Fruit fly (Drosophila melanogaster): ENCODE data around the gene shf.
A peak's percentile ranks its signal among the peaks of the same experiment; 100 is the strongest.

Gene shf

dm6 chrX:6747244-6747643 lies 32.2 kb downstream of the shf start, which contains the start of gene CG14439:
CG14439 (plus strand) TSS chrX:6747544.
- TF ChIP-seq cnc (optimal IDR thresholded peaks at IDR 0.05) (no peak), CG1620 (GFP tag; optimal IDR thresholded peaks at IDR 0.05) (no peak), CG14711 (tag; optimal IDR thresholded peaks at IDR 0.05) (no peak), CG12768 (GFP tag; optimal IDR thresholded peaks at IDR 0.05) (no peak), Clk (GFP tag; optimal IDR thresholded peaks at IDR 0.05) (no peak), pad (GFP tag; optimal IDR thresholded peaks at IDR 0.05) (no peak), CG5204 (GFP tag; optimal IDR thresholded peaks at IDR 0.05) (no peak), CG7045 (GFP tag; optimal IDR thresholded peaks at IDR 0.05) (no peak)

DNA sequence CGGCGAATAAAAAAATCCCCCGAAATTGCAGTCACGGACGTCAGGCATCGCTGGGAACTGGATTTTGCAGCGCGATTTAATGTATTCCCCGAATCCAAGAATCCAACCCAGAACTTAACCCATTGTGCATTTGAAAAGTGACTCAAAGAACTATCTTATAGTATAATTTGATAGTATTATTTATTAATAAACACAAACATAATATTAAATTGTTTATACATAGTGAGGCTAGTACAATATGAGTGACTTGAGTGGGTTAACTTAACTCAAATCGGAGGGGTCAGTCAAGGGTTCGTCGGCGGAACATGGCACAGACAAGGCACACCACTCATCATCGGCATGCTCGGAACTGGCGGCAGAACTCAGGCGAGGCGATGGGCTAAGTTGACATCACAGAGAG lies 33.2 kb downstream of the shf start:
- TF ChIP-seq CG7045 (GFP tag; optimal IDR thresholded peaks at IDR 0.05) (no peak), CG12768 (GFP tag; optimal IDR thresholded peaks at IDR 0.05) (no peak), bab1 (GFP tag; optimal IDR thresholded peaks at IDR 0.05) (no peak), kay (GFP tag; ENCODE audit: borderline replicate concordance) (no peak), CG5204 (GFP tag; optimal IDR thresholded peaks at IDR 0.05) (no peak), Crg-1 (GFP tag; optimal IDR thresholded peaks at IDR 0.05) (no peak), ovo (GFP tag; optimal IDR thresholded peaks at IDR 0.05) (no peak), CG33017 (tag; optimal IDR thresholded peaks at IDR 0.05) (no peak), CG7101 (tag; optimal IDR thresholded peaks at IDR 0.05) (no peak), Hr96 (GFP tag; optimal IDR thresholded peaks at IDR 0.05) (no peak), CG11617 (GFP tag; optimal IDR thresholded peaks at IDR 0.05) (no peak), Mnt (GFP tag; optimal IDR thresholded peaks at IDR 0.05) (no peak), CG14711 (tag; optimal IDR thresholded peaks at IDR 0.05) (no peak), cic (GFP tag; optimal IDR thresholded peaks at IDR 0.05) (no peak), CG1620 (GFP tag; optimal IDR thresholded peaks at IDR 0.05) (no peak), Clk (GFP tag; optimal IDR thresholded peaks at IDR 0.05) (no peak), cnc (optimal IDR thresholded peaks at IDR 0.05) (no peak), tj (GFP tag; optimal IDR thresholded peaks at IDR 0.05) (no peak)

DNA sequence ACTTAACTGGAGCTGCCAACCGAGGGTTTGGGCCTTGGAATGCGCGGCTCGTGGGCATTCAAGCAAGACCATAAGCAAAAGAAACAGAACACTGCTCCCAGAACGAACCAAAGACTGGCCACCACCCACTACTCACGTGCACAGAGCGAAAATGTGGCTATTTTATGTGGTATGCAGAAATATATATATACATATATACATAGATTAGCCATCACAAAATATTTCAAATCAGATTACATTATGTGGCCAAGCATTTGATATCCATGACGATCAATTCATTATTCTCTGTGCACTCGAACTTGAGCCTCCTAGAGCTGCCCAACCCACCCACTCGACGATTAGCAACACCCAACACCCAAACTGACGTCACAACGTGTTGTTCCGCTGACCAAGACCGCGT lies 33.9 kb downstream of the shf start:
- TF ChIP-seq CG1620 (GFP tag; optimal IDR thresholded peaks at IDR 0.05) (no peak), ovo (GFP tag; optimal IDR thresholded peaks at IDR 0.05) (no peak), CG33017 (tag; optimal IDR thresholded peaks at IDR 0.05) (no peak), CG7101 (tag; optimal IDR thresholded peaks at IDR 0.05) (no peak), cic (GFP tag; optimal IDR thresholded peaks at IDR 0.05) (no peak), pad (GFP tag; optimal IDR thresholded peaks at IDR 0.05) (no peak), cnc (optimal IDR thresholded peaks at IDR 0.05) (no peak), tj (GFP tag; optimal IDR thresholded peaks at IDR 0.05) (no peak), Crg-1 (GFP tag; optimal IDR thresholded peaks at IDR 0.05) (no peak), kay (GFP tag; ENCODE audit: borderline replicate concordance) (no peak), CG12768 (GFP tag; optimal IDR thresholded peaks at IDR 0.05) (no peak), Mnt (GFP tag; optimal IDR thresholded peaks at IDR 0.05) (no peak), bab1 (GFP tag; optimal IDR thresholded peaks at IDR 0.05) (no peak), CG5204 (GFP tag; optimal IDR thresholded peaks at IDR 0.05) (no peak), CG14711 (tag; optimal IDR thresholded peaks at IDR 0.05) (no peak), toe (GFP tag; optimal IDR thresholded peaks at IDR 0.05) (no peak), Hr96 (GFP tag; optimal IDR thresholded peaks at IDR 0.05) (no peak), CG7045 (GFP tag; optimal IDR thresholded peaks at IDR 0.05) (no peak)

DNA sequence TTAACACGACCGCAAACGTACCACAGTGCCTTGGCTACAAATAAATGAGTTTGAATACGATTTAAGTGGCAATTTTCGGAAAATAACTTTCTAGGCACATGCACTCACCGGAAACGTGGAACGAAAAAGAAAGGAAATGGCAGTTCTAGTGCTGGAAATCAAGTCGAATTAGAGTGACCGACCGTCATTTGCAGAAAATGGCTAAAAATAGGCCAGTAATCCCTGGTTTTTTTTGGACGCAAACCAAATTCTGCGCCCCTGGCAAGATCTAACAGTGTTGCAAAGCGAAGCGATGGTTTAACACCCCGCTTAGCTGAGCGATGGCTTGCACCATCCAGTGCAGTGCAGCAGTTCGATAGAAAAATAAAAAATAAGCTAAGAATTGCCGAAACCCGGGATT lies 35.4 kb downstream of the shf start, which contains the start of gene RpL17:
Gene RpL17, minus strand, starts transcription at position 151 of the 400 bp plus-strand sequence.
- TF ChIP-seq CG5204 (GFP tag; optimal IDR thresholded peaks at IDR 0.05) (peak; percentile 52), CG1620 (GFP tag; optimal IDR thresholded peaks at IDR 0.05) (peak; percentile 92), pad (GFP tag; optimal IDR thresholded peaks at IDR 0.05) (peak; percentile 78), CG33017 (tag; optimal IDR thresholded peaks at IDR 0.05) (peak; percentile 72), Clk (GFP tag; optimal IDR thresholded peaks at IDR 0.05) (peak; percentile 45), cic (GFP tag; optimal IDR thresholded peaks at IDR 0.05) (peak; percentile 59), toe (GFP tag; optimal IDR thresholded peaks at IDR 0.05) (peak; percentile 46), CG7045 (GFP tag; optimal IDR thresholded peaks at IDR 0.05) (peak; percentile 37), Hr96 (GFP tag; optimal IDR thresholded peaks at IDR 0.05) (peak; percentile 92), CG11617 (GFP tag; optimal IDR thresholded peaks at IDR 0.05) (peak; percentile 91), Crg-1 (GFP tag; optimal IDR thresholded peaks at IDR 0.05) (peak; percentile 97), kay (GFP tag; ENCODE audit: borderline replicate concordance) (no peak), bab1 (GFP tag; optimal IDR thresholded peaks at IDR 0.05) (peak; percentile 94), ovo (GFP tag; optimal IDR thresholded peaks at IDR 0.05) (peak; percentile 96), tj (GFP tag; optimal IDR thresholded peaks at IDR 0.05) (peak; percentile 78), CG7101 (tag; optimal IDR thresholded peaks at IDR 0.05) (peak; percentile 95), cnc (optimal IDR thresholded peaks at IDR 0.05) (no peak), Mnt (GFP tag; optimal IDR thresholded peaks at IDR 0.05) (peak; percentile 97), CG12768 (GFP tag; optimal IDR thresholded peaks at IDR 0.05) (peak; percentile 10), CG14711 (tag; optimal IDR thresholded peaks at IDR 0.05) (peak; percentile 73)

DNA sequence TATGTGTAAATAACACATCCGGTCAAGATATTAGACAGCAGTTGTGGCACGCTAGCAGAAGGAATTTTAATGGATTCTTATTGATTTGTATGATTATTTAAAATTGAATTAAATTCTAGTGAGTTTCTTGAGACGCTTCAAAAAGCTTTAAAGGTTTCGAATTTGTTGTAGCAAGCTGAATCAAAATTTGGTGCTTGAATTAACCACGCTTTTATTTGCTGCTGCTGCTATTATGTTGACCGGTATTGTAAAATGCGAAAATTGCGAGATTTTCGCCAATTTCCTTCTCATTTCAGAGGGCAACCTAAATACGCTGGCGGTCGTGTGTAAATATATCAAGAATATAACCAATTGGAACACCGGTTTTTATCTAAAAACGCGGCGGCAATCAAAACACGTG lies 36.3 kb downstream of the shf start:
- TF ChIP-seq Mnt (GFP tag; optimal IDR thresholded peaks at IDR 0.05) (peak; percentile 65), CG14711 (tag; optimal IDR thresholded peaks at IDR 0.05) (no peak)

DNA sequence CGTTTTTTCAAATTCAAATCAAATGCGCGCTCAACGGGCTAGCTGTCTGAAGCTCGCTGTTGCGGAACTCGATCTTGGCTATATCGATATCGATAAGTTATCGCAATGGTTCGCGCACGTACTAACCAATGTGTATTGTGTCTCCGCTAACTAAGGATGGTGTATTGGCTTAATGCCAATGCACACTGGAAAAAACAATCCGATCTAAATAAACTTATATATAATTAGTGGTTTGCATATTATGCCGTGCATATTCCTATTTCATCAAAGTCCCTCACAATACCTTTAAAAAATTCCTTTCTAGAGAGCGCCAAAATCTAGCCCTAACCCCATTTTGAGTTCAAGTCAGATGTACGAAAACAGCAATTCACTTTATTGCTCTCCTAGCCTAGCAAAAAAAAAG lies 38.3 kb downstream of the shf start:
- no peak for TF ChIP-seq CG33017 (tag; optimal IDR thresholded peaks at IDR 0.05)
- peak; percentile 35 for TF ChIP-seq CG11617 (GFP tag; optimal IDR thresholded peaks at IDR 0.05)
- TF ChIP-seq CG1620 (GFP tag; optimal IDR thresholded peaks at IDR 0.05): peak; percentile 16
- TF ChIP-seq CG5204 (GFP tag; optimal IDR thresholded peaks at IDR 0.05): peak; percentile 14
- TF ChIP-seq kay (GFP tag; ENCODE audit: borderline replicate concordance): no peak
- peak; percentile 81 for TF ChIP-seq bab1 (GFP tag; optimal IDR thresholded peaks at IDR 0.05)
- TF ChIP-seq Hr96 (GFP tag; optimal IDR thresholded peaks at IDR 0.05): peak; percentile 0
- TF ChIP-seq toe (GFP tag; optimal IDR thresholded peaks at IDR 0.05): peak; percentile 15
- TF ChIP-seq CG14711 (tag; optimal IDR thresholded peaks at IDR 0.05): peak; percentile 30
- TF ChIP-seq CG7101 (tag; optimal IDR thresholded peaks at IDR 0.05): peak; percentile 35
- no peak for TF ChIP-seq Crg-1 (GFP tag; optimal IDR thresholded peaks at IDR 0.05)
- TF ChIP-seq pad (GFP tag; optimal IDR thresholded peaks at IDR 0.05): no peak
- TF ChIP-seq Mnt (GFP tag; optimal IDR thresholded peaks at IDR 0.05): peak; percentile 42
- TF ChIP-seq cic (GFP tag; optimal IDR thresholded peaks at IDR 0.05): no peak
